Worm (Caenorhabditis elegans) whole organism, L4 larva: Measurements from ENCODE around the gene sprp-4.

Experiments
- F37D6.2 ChIP-seq: sonication (generic microtip); optimal IDR thresholded peaks from 2 replicates; lab custom pipeline; 2016; ENCODE audit warnings: mild to moderate bottlenecking, missing genetic modification characterization, missing compliant biosample characterization
- F44E2.7 ChIP-seq: fragments of 200-800 bp; sonication (Bioruptor generic); IDR thresholded peaks from 2 replicates; pipeline ENCODE4 v2.1.2; 2022; ENCODE audit warnings: missing genetic modification characterization, missing compliant biosample characterization
- F49E8.2 ChIP-seq: sonication (generic microtip); optimal IDR thresholded peaks from 2 replicates; lab custom pipeline; 2016; ENCODE audit warnings: missing compliant biosample characterization, mild to moderate bottlenecking, missing genetic modification characterization, borderline replicate concordance
- T26A8.4 ChIP-seq: fragments of 200-800 bp; sonication (Bioruptor generic); IDR thresholded peaks from 2 replicates; pipeline ENCODE4 v1.3.6; 2022; ENCODE audit warnings: missing genetic modification characterization, missing compliant biosample characterization
- Y105C5A.15 ChIP-seq: fragments of 200-800 bp; sonication (Bioruptor generic); IDR thresholded peaks from 2 replicates; pipeline ENCODE4 v1.3.6; 2022; ENCODE audit warnings: missing genetic modification characterization, missing compliant biosample characterization
- Y5F2A.4 ChIP-seq: fragments of 200-800 bp; sonication (Bioruptor generic); optimal IDR thresholded peaks from 2 replicates; lab custom pipeline; 2018; ENCODE audit warnings: mild to moderate bottlenecking, missing genetic modification characterization, missing compliant biosample characterization
- Y75B8A.6 ChIP-seq: fragments of 200-800 bp; sonication (Bioruptor generic); IDR thresholded peaks from 2 replicates; pipeline ENCODE4 v1.3.6; 2022; ENCODE audit warnings: missing genetic modification reagents, missing genetic modification characterization, missing compliant biosample characterization
- ama-1 ChIP-seq: fragments of 150-350 bp; optimal IDR thresholded peaks from 2 replicates; lab custom pipeline; 2014; ENCODE audit warnings: inconsistent platforms, mixed read lengths
- arid-1 ChIP-seq: fragments of 200-800 bp; sonication (Bioruptor generic); conservative IDR thresholded peaks from 2 replicates; pipeline ENCODE4 v1.3.6; 2022; ENCODE audit warnings: missing genetic modification reagents, missing genetic modification characterization, missing compliant biosample characterization
- ceh-20 ChIP-seq: fragments of 200-800 bp; sonication (Bioruptor generic); IDR thresholded peaks from 2 replicates; pipeline ENCODE4 v1.3.6; 2022; ENCODE audit warnings: missing genetic modification reagents, missing genetic modification characterization, missing compliant biosample characterization
- ceh-32 ChIP-seq: sonication (generic microtip); optimal IDR thresholded peaks from 2 replicates; lab custom pipeline; 2016; ENCODE audit warnings: mild to moderate bottlenecking, missing genetic modification characterization, missing compliant biosample characterization; ENCODE audit not compliant: poor library complexity
- ceh-44 ChIP-seq: fragments of 200-800 bp; sonication (Bioruptor generic); IDR thresholded peaks from 2 replicates; pipeline ENCODE4 v1.3.6; 2022; ENCODE audit warnings: missing genetic modification reagents, missing genetic modification characterization, missing compliant biosample characterization
- ceh-62 ChIP-seq: sonication (generic microtip); optimal IDR thresholded peaks from 2 replicates; lab custom pipeline; 2017; ENCODE audit warnings: missing biosample characterization, missing genetic modification characterization
- cey-2 ChIP-seq: sonication (generic microtip); optimal IDR thresholded peaks from 3 replicates; lab custom pipeline; 2017; ENCODE audit warnings: missing genetic modification characterization, mild to moderate bottlenecking, missing compliant biosample characterization, antibody characterized with exemption, borderline replicate concordance; ENCODE audit not compliant: insufficient read depth
- ctbp-1 ChIP-seq: fragments of 200-800 bp; sonication (Bioruptor generic); IDR thresholded peaks from 2 replicates; pipeline ENCODE4 v1.3.6; 2022; ENCODE audit warnings: missing genetic modification reagents, missing genetic modification characterization, missing compliant biosample characterization
- daf-12 ChIP-seq: fragments of 150-350 bp; optimal IDR thresholded peaks from 2 replicates; lab custom pipeline; 2014; ENCODE audit warnings: missing biosample characterization, missing genetic modification reagents, missing genetic modification characterization
- dmd-8 ChIP-seq: fragments of 200-800 bp; sonication (Bioruptor generic); IDR thresholded peaks from 2 replicates; pipeline ENCODE4 v1.3.6; 2022; ENCODE audit warnings: missing genetic modification characterization, missing compliant biosample characterization
- dmd-9 ChIP-seq: fragments of 200-800 bp; sonication (Bioruptor generic); IDR thresholded peaks from 2 replicates; pipeline ENCODE4 v1.3.6; 2022; ENCODE audit warnings: missing genetic modification reagents, missing genetic modification characterization, missing compliant biosample characterization
- dpl-1 ChIP-seq: fragments of 150-350 bp; optimal IDR thresholded peaks from 2 replicates; lab custom pipeline; 2014; ENCODE audit warnings: missing biosample characterization, missing genetic modification reagents, missing genetic modification characterization
- duxl-1 ChIP-seq: sonication (generic microtip); optimal IDR thresholded peaks from 2 replicates; lab custom pipeline; 2016; ENCODE audit warnings: mild to moderate bottlenecking, missing genetic modification characterization, moderate library complexity, missing compliant biosample characterization; ENCODE audit not compliant: poor library complexity
- dve-1 ChIP-seq: sonication (generic microtip); optimal IDR thresholded peaks from 2 replicates; lab custom pipeline; 2017; ENCODE audit warnings: antibody characterized with exemption, mild to moderate bottlenecking, missing genetic modification characterization, missing compliant biosample characterization; ENCODE audit not compliant: insufficient read depth
- egl-27 ChIP-seq: sonication (generic microtip); optimal IDR thresholded peaks from 3 replicates; lab custom pipeline; 2017; ENCODE audit warnings: missing biosample characterization, missing genetic modification reagents, missing genetic modification characterization
- gei-8 ChIP-seq: fragments of 200-800 bp; sonication (Bioruptor generic); optimal IDR thresholded peaks from 2 replicates; lab custom pipeline; 2018; ENCODE audit warnings: mild to moderate bottlenecking, missing genetic modification characterization, missing compliant biosample characterization
- hif-1 ChIP-seq, 2 experiments: sonication (generic microtip); optimal IDR thresholded peaks; 2 replicates each; lab custom pipeline; 2016 to 2017; ENCODE audit warnings: missing compliant biosample characterization in 2 of 2, missing genetic modification characterization in 2 of 2, missing genetic modification reagents in 2 of 2, missing genotype in 2 of 2, mild to moderate bottlenecking in 1 of 2
- hmg-1.1 ChIP-seq: fragments of 200-800 bp; sonication (Bioruptor generic); IDR thresholded peaks from 2 replicates; pipeline ENCODE4 v1.3.6; 2022; ENCODE audit warnings: missing genetic modification reagents, missing genetic modification characterization, missing compliant biosample characterization
- lim-7 ChIP-seq: fragments of 200-800 bp; sonication (Bioruptor generic); IDR thresholded peaks from 2 replicates; pipeline ENCODE4 v1.3.6; 2022; ENCODE audit warnings: missing genetic modification characterization, missing compliant biosample characterization
- lin-13 ChIP-seq: fragments of 150-350 bp; optimal IDR thresholded peaks from 2 replicates; lab custom pipeline; 2014; ENCODE audit warnings: missing biosample characterization, missing genetic modification reagents, missing genetic modification characterization
- lin-29 ChIP-seq: fragments of 200-800 bp; sonication (Bioruptor generic); IDR thresholded peaks from 2 replicates; pipeline ENCODE4 v1.3.6; 2022; ENCODE audit warnings: missing genetic modification reagents, missing genetic modification characterization, missing compliant biosample characterization
- lsy-2 ChIP-seq, 2 experiments: fragments of 150-350 bp in 1 of 2; sonication (generic microtip) in 1 of 2; optimal IDR thresholded peaks; 2 replicates each; lab custom pipeline; 2014 to 2017; ENCODE audit warnings: missing biosample characterization in 2 of 2, missing genetic modification characterization in 2 of 2
- madf-5 ChIP-seq, 2 experiments: fragments of 200-800 bp; sonication (Bioruptor generic); IDR thresholded peaks; 2 replicates each; pipeline ENCODE4 v1.3.6; 2022; ENCODE audit warnings: missing compliant biosample characterization in 2 of 2, missing genetic modification characterization in 2 of 2
- mxl-3 ChIP-seq: fragments of 200-800 bp; sonication (Bioruptor generic); optimal IDR thresholded peaks from 2 replicates; lab custom pipeline; 2018; ENCODE audit warnings: mild to moderate bottlenecking, missing genetic modification characterization, missing compliant biosample characterization
- nhr-11 ChIP-seq: fragments of 150-350 bp; optimal IDR thresholded peaks from 2 replicates; lab custom pipeline; 2014; ENCODE audit warnings: missing biosample characterization, missing genetic modification characterization
- nhr-237 ChIP-seq: sonication (generic microtip); optimal IDR thresholded peaks from 2 replicates; lab custom pipeline; 2017; ENCODE audit warnings: missing biosample characterization, missing genetic modification characterization
- nhr-25 ChIP-seq: sonication (generic microtip); optimal IDR thresholded peaks from 2 replicates; lab custom pipeline; 2017; ENCODE audit warnings: missing genetic modification characterization, mild to moderate bottlenecking, missing compliant biosample characterization, antibody characterized with exemption, moderate library complexity, borderline replicate concordance; ENCODE audit not compliant: insufficient read depth
- nhr-41 ChIP-seq: fragments of 200-800 bp; sonication (Bioruptor generic); IDR thresholded peaks from 2 replicates; pipeline ENCODE4 v1.3.6; 2022; ENCODE audit warnings: missing genetic modification reagents, missing genetic modification characterization, missing compliant biosample characterization
- nhr-42 ChIP-seq: fragments of 200-800 bp; sonication (Bioruptor generic); IDR thresholded peaks from 2 replicates; pipeline ENCODE4 v1.3.6; 2022; ENCODE audit warnings: missing genetic modification characterization, missing compliant biosample characterization
- nhr-6 ChIP-seq: fragments of 150-350 bp; optimal IDR thresholded peaks from 2 replicates; lab custom pipeline; 2014; ENCODE audit warnings: missing biosample characterization, missing genetic modification characterization
- nhr-76 ChIP-seq: fragments of 150-350 bp; optimal IDR thresholded peaks from 2 replicates; lab custom pipeline; 2014; ENCODE audit warnings: missing biosample characterization, missing genetic modification characterization
- php-3 ChIP-seq: fragments of 200-800 bp; sonication (Bioruptor generic); IDR thresholded peaks from 2 replicates; pipeline ENCODE4 v1.3.6; 2022; ENCODE audit warnings: missing genetic modification reagents, missing genetic modification characterization, missing compliant biosample characterization
- rbr-2 ChIP-seq: sonication (generic microtip); optimal IDR thresholded peaks from 2 replicates; lab custom pipeline; 2016; ENCODE audit warnings: missing genotype, missing genetic modification characterization, missing compliant biosample characterization
- saeg-2 ChIP-seq: fragments of 200-800 bp; sonication (Bioruptor generic); IDR thresholded peaks from 2 replicates; pipeline ENCODE4 v1.3.6; 2022; ENCODE audit warnings: missing genetic modification reagents, missing genetic modification characterization, missing compliant biosample characterization
- set-16 ChIP-seq: fragments of 200-800 bp; sonication (Bioruptor generic); IDR thresholded peaks from 2 replicates; pipeline ENCODE4 v1.3.6; 2022; ENCODE audit warnings: missing genetic modification reagents, missing genetic modification characterization, missing compliant biosample characterization
- skn-1 ChIP-seq: fragments of 150-350 bp; optimal IDR thresholded peaks from 2 replicates; lab custom pipeline; 2014; ENCODE audit warnings: missing biosample characterization, missing genetic modification characterization
- snpc-1.2 ChIP-seq: fragments of 200-800 bp; sonication (Bioruptor generic); IDR thresholded peaks from 2 replicates; pipeline ENCODE4 v1.3.6; 2022; ENCODE audit warnings: missing genetic modification reagents, missing genetic modification characterization, missing compliant biosample characterization
- tag-97 ChIP-seq: fragments of 200-800 bp; sonication (Bioruptor generic); IDR thresholded peaks from 2 replicates; pipeline ENCODE4 v1.3.6; 2022; ENCODE audit warnings: missing genetic modification characterization, missing compliant biosample characterization
- unc-130 ChIP-seq: sonication (generic microtip); optimal IDR thresholded peaks from 2 replicates; lab custom pipeline; 2016; ENCODE audit warnings: missing genetic modification reagents, missing genetic modification characterization, missing compliant biosample characterization
- unc-62 ChIP-seq, 3 experiments: fragments of 150-350 bp in 1 of 3; sonication (generic microtip); optimal IDR thresholded peaks in 2 of 3; peaks in 1 of 3; 1 replicate in 1 of 3; 2 replicates in 2 of 3; lab custom pipeline; 2014 to 2017; ENCODE audit warnings: missing biosample characterization in 3 of 3, missing genetic modification characterization in 3 of 3, missing genetic modification reagents in 3 of 3, missing genotype in 1 of 3
- zag-1 ChIP-seq: fragments of 150-350 bp; optimal IDR thresholded peaks from 2 replicates; lab custom pipeline; 2014; ENCODE audit warnings: missing biosample characterization, missing genetic modification characterization
- zfp-3 ChIP-seq: fragments of 200-800 bp; sonication (Bioruptor generic); conservative IDR thresholded peaks from 2 replicates; pipeline ENCODE4 v1.3.6; 2022; ENCODE audit warnings: missing genetic modification reagents, missing genetic modification characterization, missing compliant biosample characterization
- ztf-11 ChIP-seq: fragments of 150-350 bp; optimal IDR thresholded peaks from 2 replicates; lab custom pipeline; 2014; ENCODE audit warnings: missing biosample characterization, missing genetic modification characterization

Gene sprp-4

DNA sequence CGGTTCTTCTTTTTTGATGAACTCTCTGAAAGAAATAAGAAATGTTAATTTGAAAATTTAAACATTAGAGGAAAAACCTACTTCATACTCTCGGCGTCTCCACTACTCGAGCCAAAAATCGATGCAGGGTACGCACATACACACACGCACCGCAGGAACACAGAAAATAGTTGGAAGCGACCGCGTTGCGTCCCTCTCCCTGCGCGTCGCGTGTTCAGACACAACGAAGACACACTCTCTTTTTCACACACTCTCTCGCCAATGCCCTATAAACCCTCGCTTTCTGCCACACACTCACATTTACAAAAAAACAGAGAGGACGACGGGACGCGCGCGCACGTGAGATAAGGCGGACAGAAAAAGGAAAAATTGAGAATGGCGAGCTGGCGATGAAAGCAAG lies 42.5 kb downstream of the sprp-4 start, which contains the start of gene R04E5.9 (continued):
- TF ChIP-seq saeg-2 (GFP tag; lab: Robert Waterston, UW) (no peak), lim-7 (GFP tag; lab: Robert Waterston, UW) (no peak), nhr-6 (peak; percentile 5), tag-97 (no peak), cey-2 (tag; lab: Kevin White, UChicago) (no peak), Y105C5A.15 (GFP tag; lab: Robert Waterston, UW) (0 out of 2 replicates have a peak, but pooled peaks have one; percentile 42), nhr-76 (no peak), dmd-9 (GFP tag; lab: Robert Waterston, UW) (no peak), lin-13 (GFP tag; lab: Kevin White, UChicago) (peak; percentile 74), php-3 (peak; percentile 74; the same call in 1 of the 2 replicates), rbr-2 (tag; lab: Kevin White, UChicago) (peak; percentile 94), zag-1 (no peak), nhr-41 (GFP tag; lab: Robert Waterston, UW) (peak; percentile 66; the same call in 1 of the 2 replicates), mxl-3 (GFP tag; lab: Kevin White, UChicago) (peak; percentile 98), ceh-44 (GFP tag; lab: Robert Waterston, UW) (no peak), snpc-1.2 (no peak), unc-130 (GFP tag; lab: Kevin White, UChicago) (no peak), dmd-8 (no peak), F37D6.2 (tag; lab: Kevin White, UChicago) (peak; percentile 84), nhr-42 (GFP tag; lab: Robert Waterston, UW) (peak; percentile 47; the same call in 1 of the 2 replicates), lin-29 (GFP tag; lab: Robert Waterston, UW) (no peak), ztf-11 (tag; lab: Kevin White, UChicago) (no peak), egl-27 (no peak), F49E8.2 (no peak), ceh-20 (GFP tag; lab: Robert Waterston, UW) (peak; percentile 44; the same call in 1 of the 2 replicates), hmg-1.1 (peak; percentile 89), set-16 (GFP tag; lab: Robert Waterston, UW) (peak; percentile 70), madf-5 (GFP tag; IDR thresholded peaks at IDR 0.05; lab: Robert Waterston, UW) (no peak), Y75B8A.6 (no peak), lsy-2 (tag; optimal IDR thresholded peaks at IDR 0.05; lab: Kevin White, UChicago) (peak; percentile 70 to 84), gei-8 (GFP tag; lab: Kevin White, UChicago) (peak; percentile 31), skn-1 (tag; lab: Kevin White, UChicago) (no peak), Y5F2A.4 (GFP tag; lab: Kevin White, UChicago) (no peak), ceh-32 (tag; lab: Kevin White, UChicago) (no peak), F44E2.7 (no peak), T26A8.4 (GFP tag; lab: Robert Waterston, UW) (peak; percentile 78), duxl-1 (tag; lab: Kevin White, UChicago) (peak; percentile 46), nhr-11 (peak; percentile 92), nhr-25 (peak; percentile 74), ctbp-1 (GFP tag; lab: Robert Waterston, UW) (peak; percentile 80), nhr-237 (tag; lab: Kevin White, UChicago) (no peak), dve-1 (tag; lab: Kevin White, UChicago) (peak; percentile 93), arid-1 (GFP tag; lab: Robert Waterston, UW) (peak; percentile 74), unc-62 (GFP tag; optimal IDR thresholded peaks at IDR 0.05 in 1 of 2; lab: Kevin White, UChicago) (peak in 1 of 2 experiments; percentile 99), unc-62 (tag; optimal IDR thresholded peaks at IDR 0.05; lab: Kevin White, UChicago) (no peak), hif-1 (tag; optimal IDR thresholded peaks at IDR 0.05; lab: Kevin White, UChicago) (peak; percentile 24 to 89), daf-12 (tag; lab: Kevin White, UChicago) (no peak), ama-1 (lab: Kevin White, UChicago) (peak; percentile 50), dpl-1 (peak; percentile 49), zfp-3 (no peak), ceh-62 (tag; lab: Kevin White, UChicago) (no peak)
